Fruit fly (Drosophila melanogaster) whole organism, adult: ENCODE data around the gene nonC.

Experiments used
- CG11617 ChIP-seq: fragments of 200-800 bp; sonication (Bioruptor generic); optimal IDR thresholded peaks from 2 replicates; lab custom pipeline; 2017; ENCODE audit warnings: mild to moderate bottlenecking, missing biosample characterization, missing genetic modification reagents, missing genetic modification characterization
- CG12768 ChIP-seq: fragments of 200-800 bp; sonication (Bioruptor generic); optimal IDR thresholded peaks from 2 replicates; lab custom pipeline; 2017; ENCODE audit warnings: missing biosample characterization, missing genetic modification characterization, mild to moderate bottlenecking, moderate library complexity, missing genetic modification reagents
- CG14711 ChIP-seq: fragments of 200-800 bp; sonication (Bioruptor generic); optimal IDR thresholded peaks from 2 replicates; lab custom pipeline; 2018; ENCODE audit warnings: missing biosample characterization, mild to moderate bottlenecking, missing genetic modification characterization, moderate library complexity
- CG1620 ChIP-seq: fragments of 200-800 bp; sonication (Bioruptor generic); optimal IDR thresholded peaks from 2 replicates; lab custom pipeline; 2016; ENCODE audit warnings: missing biosample characterization, missing genetic modification characterization
- CG33017 ChIP-seq: fragments of 200-800 bp; sonication (Bioruptor generic); optimal IDR thresholded peaks from 2 replicates; lab custom pipeline; 2018; ENCODE audit warnings: missing biosample characterization, mild to moderate bottlenecking, missing genetic modification characterization, moderate library complexity
- CG5204 ChIP-seq: fragments of 200-800 bp; sonication (Bioruptor generic); optimal IDR thresholded peaks from 2 replicates; lab custom pipeline; 2016; ENCODE audit warnings: missing biosample characterization, missing genetic modification characterization
- CG7045 ChIP-seq: fragments of 200-800 bp; sonication (Bioruptor generic); optimal IDR thresholded peaks from 2 replicates; lab custom pipeline; 2017; ENCODE audit warnings: missing biosample characterization, mild to moderate bottlenecking, missing genetic modification characterization
- CG7101 ChIP-seq: fragments of 200-800 bp; sonication (Bioruptor generic); optimal IDR thresholded peaks from 2 replicates; lab custom pipeline; 2018; ENCODE audit warnings: missing biosample characterization, mild to moderate bottlenecking, missing genetic modification characterization, moderate library complexity
- Clk ChIP-seq: fragments of 200-800 bp; sonication (Bioruptor generic); optimal IDR thresholded peaks from 2 replicates; lab custom pipeline; 2017; ENCODE audit warnings: missing biosample characterization, missing genetic modification characterization
- Crg-1 ChIP-seq: fragments of 200-800 bp; sonication (Bioruptor generic); optimal IDR thresholded peaks from 2 replicates; lab custom pipeline; 2016; ENCODE audit warnings: missing biosample characterization, missing genetic modification characterization
- Hr96 ChIP-seq: fragments of 200-800 bp; sonication (Bioruptor generic); optimal IDR thresholded peaks from 2 replicates; lab custom pipeline; 2016; ENCODE audit warnings: missing biosample characterization, missing genetic modification characterization
- Mnt ChIP-seq: fragments of 200-800 bp; sonication (Bioruptor generic); optimal IDR thresholded peaks from 2 replicates; lab custom pipeline; 2016; ENCODE audit warnings: missing biosample characterization, mild to moderate bottlenecking, missing genetic modification characterization
- bab1 ChIP-seq: fragments of 200-800 bp; sonication (Bioruptor generic); optimal IDR thresholded peaks from 3 replicates; lab custom pipeline; 2019; ENCODE audit warnings: missing biosample characterization, mild to moderate bottlenecking, missing genetic modification characterization, moderate library complexity
- cic ChIP-seq: fragments of 200-800 bp; sonication (Bioruptor generic); optimal IDR thresholded peaks from 2 replicates; lab custom pipeline; 2017; ENCODE audit warnings: missing biosample characterization, mild to moderate bottlenecking, missing genetic modification characterization, moderate library complexity
- cnc ChIP-seq, 2 experiments: fragments of >200 bp; optimal IDR thresholded peaks; 2 replicates each; lab custom pipeline; 2017
- kay ChIP-seq: fragments of 200-800 bp; sonication (Bioruptor generic); peaks from one replicate; lab custom pipeline; 2016; ENCODE audit warnings: missing biosample characterization, missing genetic modification characterization, borderline replicate concordance
- ovo ChIP-seq: fragments of 200-800 bp; sonication (Bioruptor generic); optimal IDR thresholded peaks from 2 replicates; lab custom pipeline; 2016; ENCODE audit warnings: missing biosample characterization, missing genetic modification characterization
- pad ChIP-seq: fragments of 200-800 bp; sonication (Bioruptor generic); optimal IDR thresholded peaks from 3 replicates; lab custom pipeline; 2017; ENCODE audit warnings: missing biosample characterization, missing genetic modification characterization, mild to moderate bottlenecking, moderate library complexity, missing genetic modification reagents
- tj ChIP-seq: fragments of 200-800 bp; sonication (Bioruptor generic); optimal IDR thresholded peaks from 3 replicates; lab custom pipeline; 2017; ENCODE audit warnings: missing biosample characterization, mild to moderate bottlenecking, missing genetic modification characterization, moderate library complexity
- toe ChIP-seq: fragments of 200-800 bp; sonication (Bioruptor generic); optimal IDR thresholded peaks from 2 replicates; lab custom pipeline; 2016; ENCODE audit warnings: missing biosample characterization, missing genetic modification characterization

nonC gene

dm6 chrX:6868024-6868628 is 43.8 kb downstream of the nonC start:
- peak; percentile 11 for TF ChIP-seq bab1 (GFP tag; lab: Kevin White, UChicago)
- peak; percentile 3 for TF ChIP-seq pad
- TF ChIP-seq Mnt (GFP tag; lab: Kevin White, UChicago) = peak; percentile 54
- no peak for TF ChIP-seq Crg-1 (GFP tag; lab: Kevin White, UChicago)
- TF ChIP-seq CG12768 (GFP tag; lab: Kevin White, UChicago) = no peak
- peak; percentile 37 for TF ChIP-seq tj (GFP tag; lab: Kevin White, UChicago)
- TF ChIP-seq cic (GFP tag; lab: Kevin White, UChicago) = peak; percentile 62

dm6 chrX:6868629-6869579 is 44.6 kb downstream of the nonC start:
- TF ChIP-seq CG5204 (GFP tag; lab: Kevin White, UChicago) (no peak), Crg-1 (GFP tag; lab: Kevin White, UChicago) (no peak), kay (GFP tag; lab: Kevin White, UChicago) (peak; percentile 72), CG11617 (peak; percentile 35)

dm6 chrX:6869770-6870404 is 45.6 kb downstream of the nonC start:
- TF ChIP-seq ovo (GFP tag; lab: Kevin White, UChicago) = no peak
- TF ChIP-seq CG11617 = no peak
- TF ChIP-seq bab1 (GFP tag; lab: Kevin White, UChicago) = no peak
- no peak for TF ChIP-seq CG33017 (tag; lab: Kevin White, UChicago)
- no peak for TF ChIP-seq Mnt (GFP tag; lab: Kevin White, UChicago)
- TF ChIP-seq CG1620 (GFP tag; lab: Kevin White, UChicago) = no peak
- TF ChIP-seq CG14711 (tag; lab: Kevin White, UChicago) = no peak
- no peak for TF ChIP-seq CG7101 (tag; lab: Kevin White, UChicago)
- no peak for TF ChIP-seq cic (GFP tag; lab: Kevin White, UChicago)
- no peak for TF ChIP-seq cnc (optimal IDR thresholded peaks at IDR 0.05; lab: Kevin White, UChicago)
- TF ChIP-seq Clk = no peak
- TF ChIP-seq pad = no peak
- no peak for TF ChIP-seq kay (GFP tag; lab: Kevin White, UChicago)
- no peak for TF ChIP-seq CG5204 (GFP tag; lab: Kevin White, UChicago)
- no peak for TF ChIP-seq CG12768 (GFP tag; lab: Kevin White, UChicago)
- no peak for TF ChIP-seq toe (GFP tag; lab: Kevin White, UChicago)
- TF ChIP-seq tj (GFP tag; lab: Kevin White, UChicago) = no peak
- TF ChIP-seq Crg-1 (GFP tag; lab: Kevin White, UChicago) = no peak
- TF ChIP-seq Hr96 (GFP tag; lab: Kevin White, UChicago) = no peak
- no peak for TF ChIP-seq CG7045 (GFP tag; lab: Kevin White, UChicago)

- TF ChIP-seq Crg-1 (GFP tag; lab: Kevin White, UChicago) (no peak), kay (GFP tag; lab: Kevin White, UChicago) (no peak), CG7101 (tag; lab: Kevin White, UChicago) (no peak), pad (no peak)
Measured at dm6 chrX:6871746-6872145, 47.5 kb downstream of the nonC start.

- TF ChIP-seq toe (GFP tag; lab: Kevin White, UChicago) (no peak), CG5204 (GFP tag; lab: Kevin White, UChicago) (no peak), tj (GFP tag; lab: Kevin White, UChicago) (peak; percentile 2), CG11617 (no peak), Hr96 (GFP tag; lab: Kevin White, UChicago) (no peak), Mnt (GFP tag; lab: Kevin White, UChicago) (no peak), CG14711 (tag; lab: Kevin White, UChicago) (no peak), bab1 (GFP tag; lab: Kevin White, UChicago) (no peak), cnc (optimal IDR thresholded peaks at IDR 0.05; lab: Kevin White, UChicago) (no peak), pad (peak; percentile 85), CG33017 (tag; lab: Kevin White, UChicago) (peak; percentile 37), CG1620 (GFP tag; lab: Kevin White, UChicago) (no peak), CG7101 (tag; lab: Kevin White, UChicago) (peak; percentile 10), CG12768 (GFP tag; lab: Kevin White, UChicago) (no peak), kay (GFP tag; lab: Kevin White, UChicago) (peak; percentile 37), CG7045 (GFP tag; lab: Kevin White, UChicago) (no peak)
Measured at dm6 chrX:6874918-6875454, 50.7 kb downstream of the nonC start.
